Worm (Caenorhabditis elegans): Measurements from ENCODE around the gene ifas-3.
"Not testable (repeated sequence)": the region's sequence is repeated elsewhere in the genome, so short reads cannot be mapped to it uniquely, and the experiment has no call there.

ifas-3 gene

DNA sequence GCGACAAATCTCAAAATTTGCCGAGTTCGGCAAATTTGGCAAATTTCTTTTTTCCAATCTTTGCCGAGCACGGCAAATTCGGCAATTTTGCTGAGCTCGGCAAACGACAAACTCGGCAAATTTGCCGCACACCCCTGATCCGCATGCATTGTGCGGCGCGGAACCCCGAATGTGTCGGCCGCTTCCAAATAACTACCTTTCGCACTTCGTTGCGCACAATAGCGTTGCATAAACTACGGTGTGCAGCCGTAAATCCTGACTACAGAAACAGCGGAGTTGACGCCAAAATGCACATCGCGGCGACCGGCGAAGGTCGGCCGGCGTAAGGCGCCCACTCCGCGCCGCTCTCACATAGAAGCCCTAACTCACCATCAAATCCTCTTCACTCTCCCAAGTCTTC is 12.2 kb downstream of the ifas-3 start:
- TF ChIP-seq T26A8.4 (GFP tag; IDR thresholded peaks at IDR 0.05) (no peak), set-16 (GFP tag; IDR thresholded peaks at IDR 0.05) (peak; percentile 41; the same call in 1 of the 2 replicates), ceh-44 (GFP tag; IDR thresholded peaks at IDR 0.05) (no peak), snpc-1.2 (GFP tag; IDR thresholded peaks at IDR 0.05) (peak; percentile 92), ceh-82 (tag; optimal IDR thresholded peaks at IDR 0.05) (no peak), php-3 (GFP tag; IDR thresholded peaks at IDR 0.05) (0 out of 2 replicates have a peak, but pooled peaks have one; percentile 46)

DNA sequence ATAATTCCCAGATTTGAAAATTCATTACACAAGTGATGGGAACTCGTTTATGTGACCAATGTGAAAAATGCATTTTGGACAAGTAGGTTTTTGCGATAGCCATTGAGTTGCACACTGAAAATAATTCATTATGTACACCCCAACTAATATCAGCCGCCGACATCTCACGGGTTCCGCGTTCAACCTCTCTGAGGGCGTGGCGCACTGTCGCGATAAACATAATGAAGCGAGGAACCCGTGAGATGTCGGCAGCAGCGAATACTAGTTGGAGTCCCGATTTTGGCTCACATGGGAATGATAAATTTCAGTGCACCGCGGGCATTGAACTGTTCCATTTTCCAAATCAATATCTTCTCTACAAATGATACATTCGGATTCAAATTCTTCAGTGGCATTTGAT is 13.6 kb downstream of the ifas-3 start:
- no peak for TF ChIP-seq php-3 (GFP tag; IDR thresholded peaks at IDR 0.05)
- TF ChIP-seq snpc-1.2 (GFP tag; IDR thresholded peaks at IDR 0.05), result peak; percentile 63

- no peak for TF ChIP-seq ztf-7 (tag; optimal IDR thresholded peaks at IDR 0.05)
- TF ChIP-seq T20F7.1 (GFP tag; optimal IDR thresholded peaks at IDR 0.05), result no peak
- TF ChIP-seq D1046.2 (GFP tag; IDR thresholded peaks at IDR 0.05), result no peak
- TF ChIP-seq ztf-11 (tag; optimal IDR thresholded peaks at IDR 0.05), result no peak
Observed at ce11 chrIV:15933814-15934213, 16.9 kb downstream of the ifas-3 start, which contains the start of gene srv-16. TSS of gene srv-16 (minus strand) at chrIV:15933914.

DNA sequence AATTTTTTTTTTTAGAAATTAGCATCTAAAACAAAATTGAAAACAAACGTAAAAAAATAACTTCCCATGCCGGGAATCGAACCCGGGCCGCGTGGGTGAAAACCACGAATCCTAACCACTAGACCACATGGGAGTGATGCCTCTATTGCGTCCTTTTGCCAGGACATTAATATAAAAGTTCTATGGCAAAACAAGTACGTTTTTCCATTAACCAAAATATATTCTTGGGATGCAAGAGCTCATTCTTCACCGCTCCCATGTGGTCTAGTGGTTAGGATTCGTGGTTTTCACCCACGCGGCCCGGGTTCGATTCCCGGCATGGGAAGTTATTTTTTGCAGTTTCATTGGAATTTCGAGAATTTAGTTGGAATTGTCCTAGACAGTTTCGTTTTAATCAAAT is 17.6 kb downstream of the ifas-3 start:
- TF ChIP-seq T26A8.4 (GFP tag; IDR thresholded peaks at IDR 0.05) (peak; percentile 73), zfp-3 (GFP tag; conservative IDR thresholded peaks at IDR 0.05) (peak; percentile 58; the same call in 1 of the 2 replicates), duxl-1 (tag; optimal IDR thresholded peaks at IDR 0.05; ENCODE audit: poor library complexity) (peak; percentile 37), dmd-8 (GFP tag; IDR thresholded peaks at IDR 0.05) (peak; percentile 87), arid-1 (GFP tag; conservative IDR thresholded peaks at IDR 0.05) (peak; percentile 69), madf-9 (GFP tag; conservative IDR thresholded peaks at IDR 0.05) (0 out of 2 replicates have a peak, but pooled peaks have one; percentile 34), lin-38 (GFP tag; IDR thresholded peaks at IDR 0.05) (peak; percentile 66; the same call in 1 of the 2 replicates), Y48G9A.11 (GFP tag; IDR thresholded peaks at IDR 0.05) (peak; percentile 44; the same call in 1 of the 2 replicates), dmd-9 (GFP tag; IDR thresholded peaks at IDR 0.05) (0 out of 2 replicates have a peak, but pooled peaks have one; percentile 52), ctbp-1 (GFP tag; IDR thresholded peaks at IDR 0.05) (peak; percentile 61), nhr-41 (GFP tag; IDR thresholded peaks at IDR 0.05) (0 out of 2 replicates have a peak, but pooled peaks have one; percentile 21), D1046.2 (GFP tag; IDR thresholded peaks at IDR 0.05) (peak; percentile 75; the same call in 1 of the 2 replicates), pha-4 (GFP tag; IDR thresholded peaks at IDR 0.05) (peak; percentile 69; the same call in 1 of the 2 replicates), dmd-6 (GFP tag; IDR thresholded peaks at IDR 0.05) (peak; percentile 41), daf-16 (GFP tag; optimal IDR thresholded peaks at IDR 0.05) (peak; percentile 17 to 24), daf-16 (tag; optimal IDR thresholded peaks at IDR 0.05) (peak; percentile 67), tra-1 (GFP tag; IDR thresholded peaks at IDR 0.05) (peak; percentile 36; the same call in 1 of the 2 replicates), ceh-20 (GFP tag; IDR thresholded peaks at IDR 0.05) (0 out of 2 replicates have a peak, but pooled peaks have one; percentile 21), Y5F2A.4 (GFP tag; optimal IDR thresholded peaks at IDR 0.05) (peak; percentile 36), ZK337.2 (GFP tag; IDR thresholded peaks at IDR 0.05) (peak; percentile 40; the same call in 1 of the 2 replicates), F26F4.8 (GFP tag; conservative IDR thresholded peaks at IDR 0.05) (peak; percentile 63), lir-3 (tag; optimal IDR thresholded peaks at IDR 0.05) (peak; percentile 29), ceh-44 (GFP tag; IDR thresholded peaks at IDR 0.05) (peak; percentile 9; the same call in 1 of the 2 replicates), mdt-29 (GFP tag; IDR thresholded peaks at IDR 0.05) (peak; percentile 66; the same call in 1 of the 2 replicates), hmg-1.1 (GFP tag; IDR thresholded peaks at IDR 0.05) (peak; percentile 46; the same call in 1 of the 2 replicates), snpc-1.2 (GFP tag; IDR thresholded peaks at IDR 0.05) (peak; percentile 98), egl-43 (GFP tag; IDR thresholded peaks at IDR 0.05) (peak; percentile 83), Y105C5A.15 (GFP tag; IDR thresholded peaks at IDR 0.05) (peak; percentile 84; the same call in 1 of the 2 replicates), aha-1 (tag) (peak; percentile 80), mxl-3 (GFP tag; optimal IDR thresholded peaks at IDR 0.05) (peak; percentile 41), saeg-2 (GFP tag; IDR thresholded peaks at IDR 0.05) (peak; percentile 26; the same call in 1 of the 2 replicates), nhr-6 (tag; optimal IDR thresholded peaks at IDR 0.05) (peak; percentile 11), madf-5 (GFP tag; IDR thresholded peaks at IDR 0.05) (peak; percentile 35 to 74; a peak in 1 of 4 replicates), lin-1 (GFP tag; IDR thresholded peaks at IDR 0.05) (peak; percentile 80), daf-19 (GFP tag; conservative IDR thresholded peaks at IDR 0.05) (peak; percentile 52; the same call in 1 of the 2 replicates), spr-1 (tag; optimal IDR thresholded peaks at IDR 0.05) (peak; percentile 12)
- TF ChIP-seq pha-4 (tag; optimal IDR thresholded peaks at IDR 0.05), result not testable (repeated sequence)

Measured in whole organism, L4 larva.